Worm (Caenorhabditis elegans) whole organism, mixed stage, embryonic: Measurements from ENCODE around the gene gfat-1.
A peak's percentile ranks its signal among the peaks of the same experiment; 100 is the strongest.

Source experiments
- nhr-12 ChIP-seq: fragments of 150-350 bp; optimal IDR thresholded peaks from 2 replicates; lab custom pipeline; 2014; ENCODE audit warnings: missing biosample characterization, missing genetic modification characterization
- nhr-76 ChIP-seq: sonication (generic microtip); optimal IDR thresholded peaks from 2 replicates; lab custom pipeline; 2017; ENCODE audit warnings: missing biosample characterization, missing genetic modification characterization
- unc-39 ChIP-seq: fragments of 150-350 bp; optimal IDR thresholded peaks from 2 replicates; lab custom pipeline; 2014; ENCODE audit warnings: missing biosample characterization, missing genetic modification characterization
- unc-62 ChIP-seq: fragments of 150-350 bp; optimal IDR thresholded peaks from 2 replicates; lab custom pipeline; 2014; ENCODE audit warnings: missing biosample characterization, missing genetic modification reagents, missing genetic modification characterization

DNA sequence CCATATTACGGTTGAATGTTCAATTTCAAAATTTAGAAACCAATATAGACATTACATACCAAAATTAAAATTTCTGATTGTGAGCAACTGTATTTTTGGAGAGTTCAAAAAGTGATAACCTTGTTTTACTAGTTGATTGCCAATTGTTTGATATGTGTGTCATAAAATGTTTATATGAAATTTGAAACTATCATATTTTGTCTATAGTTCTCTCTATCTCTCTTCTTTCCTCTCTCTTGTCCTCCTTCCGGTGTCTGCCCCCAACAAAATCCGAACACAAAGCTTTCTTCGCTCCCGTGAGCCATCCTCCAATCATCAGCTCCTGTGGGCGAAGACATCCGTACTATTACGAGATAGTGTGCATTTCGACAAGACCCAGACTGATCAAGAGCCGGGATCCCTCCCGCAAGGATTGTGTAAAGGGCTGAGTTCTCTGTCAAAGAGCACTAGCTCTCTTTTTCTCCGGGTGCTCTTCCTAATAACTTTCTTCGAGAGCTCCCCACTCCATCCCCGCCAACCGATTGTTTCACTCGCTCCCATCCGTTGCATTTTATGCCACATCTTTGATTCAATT, 7.3 kb upstream of the gfat-1 start:
- TF ChIP-seq nhr-12 (tag; lab: Kevin White, UChicago): no peak
- TF ChIP-seq unc-62 (GFP tag; lab: Kevin White, UChicago): peak; percentile 4
- TF ChIP-seq unc-39: no peak
- no peak for TF ChIP-seq nhr-76 (tag; lab: Kevin White, UChicago)
